Worm (Caenorhabditis elegans) whole organism, L2 larva: ENCODE measurements around the gene F58F9.6.

ENCODE experiments used
- C34F6.9 ChIP-seq: fragments of 150-350 bp; optimal IDR thresholded peaks from 2 replicates; lab custom pipeline; 2014; ENCODE audit warnings: missing biosample characterization, missing genetic modification characterization
- F13H6.1 ChIP-seq: sonication (generic microtip); optimal IDR thresholded peaks from 2 replicates; lab custom pipeline; 2016; ENCODE audit warnings: missing genetic modification characterization, missing compliant biosample characterization
- Y55F3AM.14 ChIP-seq: fragments of 200-800 bp; sonication (Bioruptor generic); optimal IDR thresholded peaks from 2 replicates; lab custom pipeline; 2018; ENCODE audit warnings: mild to moderate bottlenecking, missing genetic modification characterization, missing compliant biosample characterization
- ama-1 ChIP-seq: fragments of 150-350 bp; optimal IDR thresholded peaks from 2 replicates; lab custom pipeline; 2018; ENCODE audit warnings: inconsistent platforms
- ceh-16 ChIP-seq: fragments of 150-350 bp; optimal IDR thresholded peaks from 2 replicates; lab custom pipeline; 2014; ENCODE audit warnings: missing biosample characterization, missing genetic modification characterization
- ceh-82 ChIP-seq: fragments of 150-350 bp; optimal IDR thresholded peaks from 2 replicates; lab custom pipeline; 2014; ENCODE audit warnings: missing biosample characterization, missing genetic modification characterization
- crh-2 ChIP-seq: sonication (generic microtip); optimal IDR thresholded peaks from 2 replicates; lab custom pipeline; 2017; ENCODE audit warnings: missing biosample characterization, missing genetic modification characterization
- elt-3 ChIP-seq: sonication (generic microtip); optimal IDR thresholded peaks from 2 replicates; lab custom pipeline; 2017; ENCODE audit warnings: missing biosample characterization, missing genetic modification characterization
- fos-1 ChIP-seq: fragments of 150-350 bp; optimal IDR thresholded peaks from 2 replicates; lab custom pipeline; 2014; ENCODE audit warnings: missing biosample characterization, missing genetic modification characterization
- gmeb-1 ChIP-seq: fragments of 150-350 bp; optimal IDR thresholded peaks from 2 replicates; lab custom pipeline; 2014; ENCODE audit warnings: missing biosample characterization, missing genetic modification characterization
- lin-39 ChIP-seq: fragments of 150-350 bp; optimal IDR thresholded peaks from 2 replicates; lab custom pipeline; 2014; ENCODE audit warnings: missing biosample characterization, missing genetic modification reagents, missing genetic modification characterization
- lsy-2 ChIP-seq, 2 experiments: fragments of 150-350 bp in 1 of 2; sonication (generic microtip) in 1 of 2; optimal IDR thresholded peaks; 2 replicates each; lab custom pipeline; 2014 to 2017; ENCODE audit warnings: missing biosample characterization in 2 of 2, missing genetic modification characterization in 2 of 2
- mbf-1 ChIP-seq: sonication (generic microtip); optimal IDR thresholded peaks from 2 replicates; lab custom pipeline; 2017; ENCODE audit warnings: missing biosample characterization, missing genetic modification characterization
- mdl-1 ChIP-seq, 2 experiments: fragments of 150-350 bp in 1 of 2; sonication (generic microtip) in 1 of 2; optimal IDR thresholded peaks; 2 replicates each; lab custom pipeline; 2017; ENCODE audit warnings: missing biosample characterization in 2 of 2, missing genetic modification characterization in 2 of 2
- nhr-10 ChIP-seq: sonication (generic microtip); optimal IDR thresholded peaks from 2 replicates; lab custom pipeline; 2017; ENCODE audit warnings: missing biosample characterization, missing genetic modification characterization
- nhr-11 ChIP-seq: fragments of 150-350 bp; optimal IDR thresholded peaks from 2 replicates; lab custom pipeline; 2014; ENCODE audit warnings: missing biosample characterization, missing genetic modification characterization
- nhr-12 ChIP-seq: fragments of 150-350 bp; optimal IDR thresholded peaks from 2 replicates; lab custom pipeline; 2014; ENCODE audit warnings: missing biosample characterization, missing genetic modification characterization
- nhr-129 ChIP-seq: fragments of 150-350 bp; optimal IDR thresholded peaks from 2 replicates; lab custom pipeline; 2014; ENCODE audit warnings: missing biosample characterization, missing genetic modification characterization
- nhr-21 ChIP-seq: fragments of 150-350 bp; optimal IDR thresholded peaks from 2 replicates; lab custom pipeline; 2014; ENCODE audit warnings: missing biosample characterization, missing genetic modification characterization
- nhr-25 ChIP-seq: fragments of 150-350 bp; sonication (generic microtip); optimal IDR thresholded peaks from 3 replicates; lab custom pipeline; 2014; ENCODE audit warnings: missing biosample characterization, missing genetic modification characterization
- nhr-6 ChIP-seq: fragments of 150-350 bp; optimal IDR thresholded peaks from 2 replicates; lab custom pipeline; 2014; ENCODE audit warnings: missing biosample characterization, missing genetic modification characterization
- nhr-77 ChIP-seq: fragments of 150-350 bp; optimal IDR thresholded peaks from 2 replicates; lab custom pipeline; 2014; ENCODE audit warnings: missing biosample characterization, missing genetic modification characterization
- peb-1 ChIP-seq: fragments of 150-350 bp; optimal IDR thresholded peaks from 2 replicates; lab custom pipeline; 2014; ENCODE audit warnings: missing biosample characterization, missing genetic modification characterization
- sem-4 ChIP-seq: fragments of 150-350 bp; optimal IDR thresholded peaks from 2 replicates; lab custom pipeline; 2014; ENCODE audit warnings: missing biosample characterization, missing genetic modification reagents, missing genetic modification characterization
- sma-3 ChIP-seq: sonication (generic microtip); optimal IDR thresholded peaks from 2 replicates; lab custom pipeline; 2016; ENCODE audit warnings: missing genetic modification reagents, missing genetic modification characterization, missing compliant biosample characterization
- sma-9 ChIP-seq, 2 experiments: fragments of 150-350 bp in 1 of 2; sonication (generic microtip) in 1 of 2; optimal IDR thresholded peaks; 2 replicates each; lab custom pipeline; 2014 to 2016; ENCODE audit warnings: missing genetic modification characterization in 2 of 2, mild to moderate bottlenecking in 1 of 2, missing biosample characterization in 1 of 2, missing compliant biosample characterization in 1 of 2, missing genetic modification reagents in 1 of 2, moderate library complexity in 1 of 2
- zag-1 ChIP-seq: fragments of 150-350 bp; optimal IDR thresholded peaks from 2 replicates; lab custom pipeline; 2014; ENCODE audit warnings: missing biosample characterization, missing genetic modification characterization
- ztf-1 ChIP-seq: fragments of 200-800 bp; sonication (Bioruptor generic); conservative IDR thresholded peaks from 2 replicates; pipeline ENCODE4 v1.3.6; 2022; ENCODE audit warnings: missing genetic modification characterization, missing compliant biosample characterization

The F58F9.6 gene

DNA sequence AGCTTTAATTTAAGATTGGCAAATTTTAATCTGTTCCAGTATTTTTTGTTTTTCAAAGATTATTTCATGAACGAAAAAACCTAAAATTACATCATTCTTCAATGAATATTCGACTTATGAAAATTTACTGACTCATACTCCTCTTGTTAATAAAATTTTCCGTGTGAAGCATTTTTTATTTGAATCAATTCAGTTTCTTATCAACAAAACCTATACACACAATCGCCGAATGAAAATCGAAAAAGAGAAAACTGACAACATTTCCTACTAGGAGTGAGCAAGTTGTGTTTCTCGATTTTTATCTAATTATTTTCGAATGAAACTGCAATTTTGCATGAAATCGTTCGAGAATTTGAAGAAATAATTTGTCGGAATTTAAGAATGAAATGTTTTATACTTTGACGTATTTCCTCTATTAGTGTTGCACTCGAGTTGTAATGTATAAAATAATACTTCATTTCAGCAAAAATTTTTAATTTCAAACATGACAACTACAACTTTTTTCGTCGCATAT, 6.8 kb downstream of the F58F9.6 start, which contains the start of gene F58F9.4:
Gene F58F9.4, plus strand, starts transcription at position 464 of the 514 bp plus-strand sequence.
- TF ChIP-seq Y55F3AM.14 (GFP tag; lab: Kevin White, UChicago) (no peak), nhr-25 (tag; lab: Kevin White, UChicago) (no peak), sem-4 (tag; lab: Kevin White, UChicago) (no peak), nhr-11 (tag; lab: Kevin White, UChicago) (no peak), fos-1 (peak; percentile 93), zag-1 (tag; lab: Kevin White, UChicago) (no peak)

ce11 chrIV:6227974-6228373, 9.4 kb downstream of the F58F9.6 start, which contains the start of gene C49A9.1:
TSS of gene C49A9.1 (plus strand) at chrIV:6228190.
- TF ChIP-seq ceh-16 (tag; lab: Kevin White, UChicago): no peak
- no peak for TF ChIP-seq lin-39 (tag; lab: Kevin White, UChicago)
- no peak for TF ChIP-seq gmeb-1 (tag; lab: Kevin White, UChicago)
- TF ChIP-seq fos-1: peak; percentile 72

DNA sequence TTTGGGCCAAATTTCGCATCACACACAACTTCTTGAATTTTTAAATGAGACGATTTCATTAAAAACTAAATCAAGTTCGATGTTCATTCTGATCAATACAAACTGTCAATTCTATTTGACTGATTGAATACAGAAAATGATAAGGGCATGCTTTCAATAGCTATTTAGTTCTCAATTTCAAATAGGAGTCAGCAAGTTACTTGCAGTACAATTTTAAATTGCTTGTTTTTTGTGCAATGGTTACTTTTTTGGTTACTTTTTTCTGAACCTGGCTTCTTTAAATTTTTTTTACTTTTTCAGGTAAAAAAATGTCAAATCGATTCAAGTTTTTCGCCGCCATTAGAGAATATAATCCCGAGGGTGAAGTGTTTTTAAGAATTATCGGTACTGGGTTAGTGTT, 12.3 kb downstream of the F58F9.6 start, which contains the start of gene C49A9.2:
Gene C49A9.2, plus strand, starts transcription at position 301 of the 400 bp plus-strand sequence.
- TF ChIP-seq nhr-77 (no peak), peb-1 (tag; lab: Kevin White, UChicago) (no peak), mdl-1 (tag; optimal IDR thresholded peaks at IDR 0.05; lab: Kevin White, UChicago) (no peak)

DNA sequence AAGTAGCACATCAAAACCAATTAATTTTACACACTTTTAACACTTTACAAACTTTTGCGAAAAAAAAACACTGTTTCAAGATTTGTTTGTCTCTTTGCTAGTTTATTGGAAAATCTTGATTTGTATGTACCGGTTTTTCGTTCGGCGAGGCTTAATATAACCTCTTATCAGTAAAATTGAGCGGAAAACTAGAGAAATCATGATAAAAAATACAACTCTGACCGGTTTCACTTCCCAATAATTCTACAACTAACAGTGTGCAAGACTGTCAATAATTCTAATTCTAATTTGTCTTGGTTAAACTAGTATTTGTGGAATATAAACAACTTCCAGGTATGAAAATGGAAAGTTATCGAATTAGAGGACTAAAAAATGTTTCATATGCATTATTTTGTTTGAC, 15.5 kb downstream of the F58F9.6 start, which contains the start of gene C49A9.3:
Gene C49A9.3, plus strand, starts transcription at position 212 of the 400 bp plus-strand sequence.
- TF ChIP-seq C34F6.9 (tag; lab: Kevin White, UChicago) (no peak), fos-1 (peak; percentile 82)

DNA sequence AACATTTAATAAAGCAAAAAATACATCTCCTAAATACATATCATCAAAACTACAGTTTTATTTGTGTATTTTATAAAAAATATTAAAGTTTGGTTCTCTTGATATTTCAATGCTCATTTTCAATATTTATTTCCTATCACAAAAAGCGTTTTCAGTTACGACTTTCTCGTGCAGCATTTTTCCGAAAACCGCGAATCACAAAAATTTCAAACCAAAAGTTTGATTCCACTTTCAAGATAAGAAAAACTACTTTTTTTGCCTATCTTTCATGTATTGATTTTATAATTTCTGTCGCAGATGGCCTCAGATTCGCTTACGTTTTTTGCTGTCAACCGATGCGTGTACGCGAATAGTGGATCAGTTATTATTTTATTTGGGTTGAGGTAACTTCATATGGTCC, 18.0 kb downstream of the F58F9.6 start, which contains the start of gene C49A9.4:
Gene C49A9.4, plus strand, starts transcription at position 265 of the 400 bp plus-strand sequence.
- TF ChIP-seq gmeb-1 (tag; lab: Kevin White, UChicago) (peak; percentile 23), sma-9 (GFP tag; optimal IDR thresholded peaks at IDR 0.05; lab: Kevin White, UChicago) (peak; percentile 22), sma-9 (tag; optimal IDR thresholded peaks at IDR 0.05; lab: Kevin White, UChicago) (no peak), fos-1 (peak; percentile 78), sem-4 (tag; lab: Kevin White, UChicago) (no peak)

ce11 chrIV:6217503-6217902, 19.9 kb downstream of the F58F9.6 start:
- TF ChIP-seq elt-3: no peak
- no peak for TF ChIP-seq lsy-2 (tag; optimal IDR thresholded peaks at IDR 0.05; lab: Kevin White, UChicago)
- TF ChIP-seq ceh-82 (tag; lab: Kevin White, UChicago): no peak
- TF ChIP-seq nhr-11 (tag; lab: Kevin White, UChicago): no peak
- TF ChIP-seq sma-3 (GFP tag; lab: Kevin White, UChicago): no peak
- TF ChIP-seq ceh-16 (tag; lab: Kevin White, UChicago): no peak
- no peak for TF ChIP-seq mdl-1 (tag; optimal IDR thresholded peaks at IDR 0.05; lab: Kevin White, UChicago)
- TF ChIP-seq mbf-1 (tag; lab: Kevin White, UChicago): no peak
- TF ChIP-seq ama-1: no peak
- no peak for TF ChIP-seq nhr-21 (tag; lab: Kevin White, UChicago)
- no peak for TF ChIP-seq nhr-6
- TF ChIP-seq sem-4 (tag; lab: Kevin White, UChicago): no peak
- no peak for TF ChIP-seq fos-1
- no peak for TF ChIP-seq nhr-12 (tag; lab: Kevin White, UChicago)
- TF ChIP-seq crh-2 (tag; lab: Kevin White, UChicago): no peak
- TF ChIP-seq nhr-77: no peak
- TF ChIP-seq nhr-129: no peak

DNA sequence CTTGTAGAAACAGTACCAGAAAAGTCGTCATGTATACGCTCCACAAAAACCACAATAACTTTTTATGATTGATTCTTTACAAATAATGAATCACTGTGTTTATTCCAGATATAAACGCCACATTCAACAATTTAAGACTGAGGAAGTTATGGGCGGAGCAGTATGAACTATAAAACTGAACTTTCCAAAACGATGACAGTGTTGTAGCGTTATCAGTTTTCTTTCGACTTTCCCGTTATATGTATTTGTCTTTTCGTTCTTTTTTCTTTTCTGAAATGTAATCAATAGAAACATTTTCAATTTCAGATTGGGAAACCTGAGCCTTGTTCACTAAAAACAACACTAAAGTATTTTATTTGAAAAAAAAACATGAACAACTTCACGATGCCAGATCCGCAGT, 20.3 kb downstream of the F58F9.6 start, which contains the start of gene C49A9.9:
Gene C49A9.9, plus strand, starts transcription at position 307 of the 400 bp plus-strand sequence.
- TF ChIP-seq fos-1 (peak; percentile 84), F13H6.1 (tag; lab: Kevin White, UChicago) (no peak)

DNA sequence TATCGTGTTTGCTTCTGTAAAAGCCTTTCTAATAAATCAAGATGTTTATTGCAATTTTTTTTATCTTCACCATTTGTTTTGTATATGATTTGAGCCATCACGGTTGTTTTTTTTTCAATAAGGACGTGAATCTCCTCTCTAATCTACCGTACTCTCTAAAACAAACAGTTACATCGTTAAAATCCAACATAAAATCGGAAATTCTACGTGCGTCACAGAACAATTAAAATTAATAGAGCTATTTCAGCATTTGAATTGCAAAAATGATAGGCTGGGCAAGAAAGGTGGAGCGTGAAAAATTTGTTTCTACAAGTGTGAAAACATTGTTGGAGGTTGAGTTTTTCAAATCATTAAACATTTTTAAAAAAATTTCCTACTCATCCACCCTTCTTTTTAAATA, 24.0 kb downstream of the F58F9.6 start, which contains the start of gene C49A9.5:
Gene C49A9.5, plus strand, starts transcription at position 271 of the 400 bp plus-strand sequence.
- TF ChIP-seq peb-1 (tag; lab: Kevin White, UChicago) (no peak), C34F6.9 (tag; lab: Kevin White, UChicago) (no peak), ztf-1 (no peak), nhr-21 (tag; lab: Kevin White, UChicago) (no peak), nhr-10 (tag; lab: Kevin White, UChicago) (no peak)
- TF ChIP-seq, all 48 proteins: peak for 0
